Worm (Caenorhabditis elegans) whole organism, young adult: ENCODE measurements around the gene add-1.

Source experiments
- akir-1 ChIP-seq: fragments of 200-800 bp; sonication (Bioruptor generic); optimal IDR thresholded peaks from 2 replicates; lab custom pipeline; 2018; ENCODE audit warnings: mild to moderate bottlenecking, missing genetic modification characterization, moderate library complexity, missing compliant biosample characterization
- ets-4 ChIP-seq: fragments of 200-800 bp; sonication (Bioruptor generic); optimal IDR thresholded peaks from 2 replicates; lab custom pipeline; 2018; ENCODE audit warnings: mild to moderate bottlenecking, missing genetic modification characterization, missing compliant biosample characterization
- lag-1 ChIP-seq: fragments of 200-800 bp; sonication (Bioruptor generic); IDR thresholded peaks from 2 replicates; pipeline ENCODE4 v1.3.6; 2022; ENCODE audit warnings: missing genetic modification reagents, missing genetic modification characterization, missing compliant biosample characterization
- mel-28 ChIP-seq: sonication (generic microtip); optimal IDR thresholded peaks from 2 replicates; lab custom pipeline; 2016; ENCODE audit warnings: borderline replicate concordance, mild to moderate bottlenecking, missing genetic modification characterization, missing compliant biosample characterization
- mxl-1 ChIP-seq: sonication (generic microtip); optimal IDR thresholded peaks from 2 replicates; lab custom pipeline; 2016; ENCODE audit warnings: missing genetic modification characterization, missing compliant biosample characterization
- pha-4 ChIP-seq: fragments of 150-350 bp; sonication (generic microtip); optimal IDR thresholded peaks from 2 replicates; lab custom pipeline; 2014; ENCODE audit warnings: missing biosample characterization, missing genetic modification reagents, missing genetic modification characterization
- snpc-4 ChIP-seq, 5 experiments: fragments of 150-350 bp in 1 of 5; sonication (generic microtip) in 4 of 5; optimal IDR thresholded peaks; 2 replicates each; lab custom pipeline; 2014 to 2018; ENCODE audit warnings: missing genetic modification characterization in 5 of 5, missing biosample characterization in 3 of 5, antibody characterized with exemption in 2 of 5, mild to moderate bottlenecking in 2 of 5, missing compliant biosample characterization in 2 of 5, missing genotype in 2 of 5, moderate library complexity in 2 of 5, missing genetic modification reagents in 1 of 5
- unc-62 ChIP-seq: fragments of 150-350 bp; optimal IDR thresholded peaks from 2 replicates; lab custom pipeline; 2014; ENCODE audit warnings: missing biosample characterization, missing genetic modification reagents, missing genetic modification characterization
- ztf-25 ChIP-seq: fragments of 200-800 bp; sonication (Bioruptor generic); IDR thresholded peaks from 2 replicates; pipeline ENCODE4 v1.3.6; 2022; ENCODE audit warnings: missing genetic modification reagents, missing genetic modification characterization, missing compliant biosample characterization

ce11 chrX:4818252-4818651, 41.6 kb downstream of the add-1 start, which contains the start of gene R08E3.3:
- TF ChIP-seq mel-28 (tag; lab: Kevin White, UChicago) (no peak), ztf-25 (GFP tag; lab: Robert Waterston, UW) (no peak), mxl-1 (no peak), lag-1 (GFP tag; lab: Robert Waterston, UW) (no peak), snpc-4 (GFP tag; optimal IDR thresholded peaks at IDR 0.05; lab: Kevin White, UChicago) (no peak), snpc-4 (tag; optimal IDR thresholded peaks at IDR 0.05; lab: Kevin White, UChicago) (no peak), pha-4 (no peak), unc-62 (GFP tag; lab: Kevin White, UChicago) (no peak), ets-4 (GFP tag; lab: Kevin White, UChicago) (no peak), akir-1 (GFP tag; lab: Kevin White, UChicago) (no peak)
